Worm (Caenorhabditis elegans) whole organism, L4 larva: ENCODE results near the gene mpk-2.

Experiments used
- D1046.2 ChIP-seq: fragments of 200-800 bp; sonication (Bioruptor generic); IDR thresholded peaks from 2 replicates; pipeline ENCODE4 v1.3.6; 2022; ENCODE audit warnings: missing genetic modification characterization, missing compliant biosample characterization
- F26F4.8 ChIP-seq: fragments of 200-800 bp; sonication (Bioruptor generic); conservative IDR thresholded peaks from 2 replicates; pipeline ENCODE4 v1.3.6; 2022; ENCODE audit warnings: missing genetic modification characterization, missing compliant biosample characterization
- F49E8.2 ChIP-seq: sonication (generic microtip); optimal IDR thresholded peaks from 2 replicates; lab custom pipeline; 2016; ENCODE audit warnings: missing compliant biosample characterization, mild to moderate bottlenecking, missing genetic modification characterization, borderline replicate concordance
- T20F7.1 ChIP-seq: fragments of 200-800 bp; sonication (Bioruptor generic); optimal IDR thresholded peaks from 2 replicates; lab custom pipeline; 2018; ENCODE audit warnings: mild to moderate bottlenecking, missing genetic modification characterization, missing compliant biosample characterization
- T26A8.4 ChIP-seq: fragments of 200-800 bp; sonication (Bioruptor generic); IDR thresholded peaks from 2 replicates; pipeline ENCODE4 v1.3.6; 2022; ENCODE audit warnings: missing genetic modification characterization, missing compliant biosample characterization
- Y48G9A.11 ChIP-seq: fragments of 200-800 bp; sonication (Bioruptor generic); IDR thresholded peaks from 2 replicates; pipeline ENCODE4 v1.3.6; 2022; ENCODE audit warnings: missing genetic modification reagents, missing genetic modification characterization, missing compliant biosample characterization
- Y75B8A.6 ChIP-seq: fragments of 200-800 bp; sonication (Bioruptor generic); IDR thresholded peaks from 2 replicates; pipeline ENCODE4 v1.3.6; 2022; ENCODE audit warnings: missing genetic modification reagents, missing genetic modification characterization, missing compliant biosample characterization
- ZK337.2 ChIP-seq: fragments of 200-800 bp; sonication (Bioruptor generic); IDR thresholded peaks from 2 replicates; pipeline ENCODE4 v1.3.6; 2022; ENCODE audit warnings: missing genetic modification reagents, missing genetic modification characterization, missing compliant biosample characterization
- ZK546.5 ChIP-seq, 2 experiments: sonication (generic microtip); optimal IDR thresholded peaks; 2 replicates each; lab custom pipeline; 2017; ENCODE audit warnings: missing biosample characterization in 2 of 2, missing genetic modification characterization in 2 of 2
- aly-2 ChIP-seq: sonication (generic microtip); optimal IDR thresholded peaks from 2 replicates; lab custom pipeline; 2018; ENCODE audit warnings: missing biosample characterization, missing genetic modification characterization
- ceh-32 ChIP-seq: sonication (generic microtip); optimal IDR thresholded peaks from 2 replicates; lab custom pipeline; 2016; ENCODE audit warnings: mild to moderate bottlenecking, missing genetic modification characterization, missing compliant biosample characterization; ENCODE audit not compliant: poor library complexity
- ceh-44 ChIP-seq: fragments of 200-800 bp; sonication (Bioruptor generic); IDR thresholded peaks from 2 replicates; pipeline ENCODE4 v1.3.6; 2022; ENCODE audit warnings: missing genetic modification reagents, missing genetic modification characterization, missing compliant biosample characterization
- ctbp-1 ChIP-seq: fragments of 200-800 bp; sonication (Bioruptor generic); IDR thresholded peaks from 2 replicates; pipeline ENCODE4 v1.3.6; 2022; ENCODE audit warnings: missing genetic modification reagents, missing genetic modification characterization, missing compliant biosample characterization
- daf-8 ChIP-seq: fragments of 200-800 bp; sonication (Bioruptor generic); IDR thresholded peaks from 2 replicates; pipeline ENCODE4 v1.3.6; 2022; ENCODE audit warnings: missing genetic modification characterization, missing compliant biosample characterization
- dmd-6 ChIP-seq: fragments of 200-800 bp; sonication (Bioruptor generic); IDR thresholded peaks from 2 replicates; pipeline ENCODE4 v1.3.6; 2022; ENCODE audit warnings: missing genetic modification reagents, missing genetic modification characterization, missing compliant biosample characterization
- dmd-8 ChIP-seq: fragments of 200-800 bp; sonication (Bioruptor generic); IDR thresholded peaks from 2 replicates; pipeline ENCODE4 v1.3.6; 2022; ENCODE audit warnings: missing genetic modification characterization, missing compliant biosample characterization
- dpl-1 ChIP-seq: fragments of 150-350 bp; optimal IDR thresholded peaks from 2 replicates; lab custom pipeline; 2014; ENCODE audit warnings: missing biosample characterization, missing genetic modification reagents, missing genetic modification characterization
- dve-1 ChIP-seq: sonication (generic microtip); optimal IDR thresholded peaks from 2 replicates; lab custom pipeline; 2017; ENCODE audit warnings: antibody characterized with exemption, mild to moderate bottlenecking, missing genetic modification characterization, missing compliant biosample characterization; ENCODE audit not compliant: insufficient read depth
- hlh-11 ChIP-seq: fragments of 200-800 bp; sonication (Bioruptor generic); optimal IDR thresholded peaks from 2 replicates; lab custom pipeline; 2018; ENCODE audit warnings: mild to moderate bottlenecking, missing genetic modification characterization, missing compliant biosample characterization
- hlh-30 ChIP-seq: sonication (generic microtip); optimal IDR thresholded peaks from 2 replicates; lab custom pipeline; 2017; ENCODE audit warnings: antibody characterized with exemption, mild to moderate bottlenecking, missing genetic modification characterization, missing compliant biosample characterization; ENCODE audit not compliant: insufficient read depth
- hmg-1.1 ChIP-seq: fragments of 200-800 bp; sonication (Bioruptor generic); IDR thresholded peaks from 2 replicates; pipeline ENCODE4 v1.3.6; 2022; ENCODE audit warnings: missing genetic modification reagents, missing genetic modification characterization, missing compliant biosample characterization
- jun-1 ChIP-seq: fragments of 150-350 bp; optimal IDR thresholded peaks from 2 replicates; lab custom pipeline; 2014; ENCODE audit warnings: missing biosample characterization, missing genetic modification reagents, missing genetic modification characterization
- lin-1 ChIP-seq: fragments of 200-800 bp; sonication (Bioruptor generic); IDR thresholded peaks from 2 replicates; pipeline ENCODE4 v1.3.6; 2022; ENCODE audit warnings: missing genetic modification reagents, missing genetic modification characterization, missing compliant biosample characterization
- lin-13 ChIP-seq: fragments of 150-350 bp; optimal IDR thresholded peaks from 2 replicates; lab custom pipeline; 2014; ENCODE audit warnings: missing biosample characterization, missing genetic modification reagents, missing genetic modification characterization
- lsy-2 ChIP-seq, 2 experiments: fragments of 150-350 bp in 1 of 2; sonication (generic microtip) in 1 of 2; optimal IDR thresholded peaks; 2 replicates each; lab custom pipeline; 2014 to 2017; ENCODE audit warnings: missing biosample characterization in 2 of 2, missing genetic modification characterization in 2 of 2
- mdl-1 ChIP-seq, 2 experiments: fragments of 150-350 bp in 1 of 2; sonication (generic microtip) in 1 of 2; optimal IDR thresholded peaks; 2 replicates each; lab custom pipeline; 2014 to 2017; ENCODE audit warnings: missing biosample characterization in 2 of 2, missing genetic modification characterization in 2 of 2
- mep-1 ChIP-seq: fragments of 150-350 bp; sonication (generic microtip); optimal IDR thresholded peaks from 3 replicates; lab custom pipeline; 2014; ENCODE audit warnings: missing biosample characterization, missing genetic modification characterization
- mes-2 ChIP-seq: sonication (generic microtip); optimal IDR thresholded peaks from 2 replicates; lab custom pipeline; 2016; ENCODE audit warnings: missing genotype, mild to moderate bottlenecking, missing genetic modification characterization, missing compliant biosample characterization; ENCODE audit not compliant: poor library complexity, severe bottlenecking
- mxl-3 ChIP-seq: fragments of 200-800 bp; sonication (Bioruptor generic); optimal IDR thresholded peaks from 2 replicates; lab custom pipeline; 2018; ENCODE audit warnings: mild to moderate bottlenecking, missing genetic modification characterization, missing compliant biosample characterization
- nhr-28 ChIP-seq: fragments of 150-350 bp; optimal IDR thresholded peaks from 2 replicates; lab custom pipeline; 2014; ENCODE audit warnings: missing biosample characterization, missing genetic modification characterization
- nhr-42 ChIP-seq: fragments of 200-800 bp; sonication (Bioruptor generic); IDR thresholded peaks from 2 replicates; pipeline ENCODE4 v1.3.6; 2022; ENCODE audit warnings: missing genetic modification characterization, missing compliant biosample characterization
- nhr-6 ChIP-seq: fragments of 150-350 bp; optimal IDR thresholded peaks from 2 replicates; lab custom pipeline; 2014; ENCODE audit warnings: missing biosample characterization, missing genetic modification characterization
- pha-4 ChIP-seq, 2 experiments: fragments of 150-350 bp in 1 of 2; fragments of 200-800 bp in 1 of 2; sonication (Bioruptor generic) in 1 of 2; IDR thresholded peaks in 1 of 2; optimal IDR thresholded peaks in 1 of 2; 2 replicates each; pipeline versions ENCODE4 v1.3.6 to Lab custom; 2014 to 2022; ENCODE audit warnings: missing genetic modification characterization in 2 of 2, missing genetic modification reagents in 2 of 2, missing biosample characterization in 1 of 2, missing compliant biosample characterization in 1 of 2
- php-3 ChIP-seq: fragments of 200-800 bp; sonication (Bioruptor generic); IDR thresholded peaks from 2 replicates; pipeline ENCODE4 v1.3.6; 2022; ENCODE audit warnings: missing genetic modification reagents, missing genetic modification characterization, missing compliant biosample characterization
- sdz-12 ChIP-seq: fragments of 200-800 bp; sonication (Bioruptor generic); optimal IDR thresholded peaks from 2 replicates; lab custom pipeline; 2018; ENCODE audit warnings: mild to moderate bottlenecking, missing genetic modification characterization, missing compliant biosample characterization
- set-16 ChIP-seq: fragments of 200-800 bp; sonication (Bioruptor generic); IDR thresholded peaks from 2 replicates; pipeline ENCODE4 v1.3.6; 2022; ENCODE audit warnings: missing genetic modification reagents, missing genetic modification characterization, missing compliant biosample characterization
- snpc-1.2 ChIP-seq: fragments of 200-800 bp; sonication (Bioruptor generic); IDR thresholded peaks from 2 replicates; pipeline ENCODE4 v1.3.6; 2022; ENCODE audit warnings: missing genetic modification reagents, missing genetic modification characterization, missing compliant biosample characterization
- spr-1 ChIP-seq: sonication (generic microtip); optimal IDR thresholded peaks from 2 replicates; lab custom pipeline; 2016; ENCODE audit warnings: mild to moderate bottlenecking, missing genetic modification characterization, missing compliant biosample characterization
- tra-1 ChIP-seq: fragments of 200-800 bp; sonication (Bioruptor generic); IDR thresholded peaks from 2 replicates; pipeline ENCODE4 v1.3.6; 2022; ENCODE audit warnings: missing genetic modification reagents, missing genetic modification characterization, missing compliant biosample characterization
- unc-130 ChIP-seq: sonication (generic microtip); optimal IDR thresholded peaks from 2 replicates; lab custom pipeline; 2016; ENCODE audit warnings: missing genetic modification reagents, missing genetic modification characterization, missing compliant biosample characterization
- unc-39 ChIP-seq: sonication (generic microtip); optimal IDR thresholded peaks from 2 replicates; lab custom pipeline; 2017; ENCODE audit warnings: missing biosample characterization, missing genetic modification characterization
- vab-7 ChIP-seq: fragments of 200-800 bp; sonication (Bioruptor generic); IDR thresholded peaks from 2 replicates; pipeline ENCODE4 v1.3.6; 2022; ENCODE audit warnings: missing genetic modification reagents, missing genetic modification characterization, missing compliant biosample characterization
- zfp-3 ChIP-seq: fragments of 200-800 bp; sonication (Bioruptor generic); conservative IDR thresholded peaks from 2 replicates; pipeline ENCODE4 v1.3.6; 2022; ENCODE audit warnings: missing genetic modification reagents, missing genetic modification characterization, missing compliant biosample characterization

Gene mpk-2

DNA sequence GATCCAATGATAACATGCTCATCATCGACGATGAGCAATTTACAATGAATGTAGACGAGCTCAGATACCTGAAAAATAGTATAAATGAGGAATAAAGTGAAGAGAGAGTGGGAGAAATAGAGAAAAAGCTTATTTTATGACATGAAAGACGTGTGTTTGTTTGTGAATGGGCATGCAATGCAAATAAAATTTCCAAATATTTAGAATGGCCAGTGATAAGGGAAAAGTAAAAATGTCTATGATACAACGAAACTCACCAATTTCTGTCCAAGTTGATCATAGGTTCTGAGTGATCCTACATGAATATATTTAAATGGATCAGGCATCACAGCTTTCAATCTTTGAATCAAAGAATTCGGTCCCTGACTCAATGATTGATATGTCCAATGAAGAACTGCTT, 17.8 kb upstream of the mpk-2 start (continued):
- TF ChIP-seq F49E8.2 (no peak), ceh-44 (no peak), T26A8.4 (GFP tag; lab: Robert Waterston, UW) (no peak), php-3 (GFP tag; lab: Robert Waterston, UW) (no peak), dmd-8 (no peak), D1046.2 (GFP tag; lab: Robert Waterston, UW) (no peak)

DNA sequence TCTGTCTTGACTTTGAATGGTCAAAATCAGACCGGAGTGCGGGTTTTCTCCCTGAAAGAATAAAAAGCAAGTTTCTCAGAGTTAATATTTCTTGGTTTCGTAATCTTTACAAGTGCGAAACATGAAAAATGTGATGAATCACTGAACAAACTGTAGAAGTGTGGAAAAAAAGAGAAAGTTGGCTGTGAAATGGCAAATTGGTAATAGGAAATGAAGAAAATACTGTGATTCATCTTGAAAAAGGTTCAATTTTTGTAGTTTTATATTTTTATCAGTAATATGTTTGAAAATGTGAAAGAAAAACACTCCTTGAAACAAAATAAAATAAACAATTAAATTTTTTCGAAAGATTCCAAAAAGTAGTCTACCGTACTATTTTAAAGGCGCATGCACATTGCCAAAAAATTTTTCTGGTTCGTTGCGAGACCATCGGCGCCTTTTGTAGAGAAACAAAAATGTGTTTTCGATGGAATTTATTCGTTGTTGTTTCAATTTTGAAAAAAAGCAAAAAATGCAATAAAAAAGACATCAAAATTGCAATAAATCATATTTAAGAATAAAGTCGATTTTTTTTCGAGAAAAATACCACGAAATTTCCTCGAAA, 12.2 kb upstream of the mpk-2 start, which contains the start of gene pld-1:
TSS of gene pld-1 (minus strand) at position 51 of the 604 bp plus-strand sequence.
- TF ChIP-seq F49E8.2 (peak; percentile 53), unc-130 (peak; percentile 26), ZK337.2 (GFP tag; lab: Robert Waterston, UW) (no peak), Y48G9A.11 (0 out of 2 replicates have a peak, but pooled peaks have one; percentile 39)

DNA sequence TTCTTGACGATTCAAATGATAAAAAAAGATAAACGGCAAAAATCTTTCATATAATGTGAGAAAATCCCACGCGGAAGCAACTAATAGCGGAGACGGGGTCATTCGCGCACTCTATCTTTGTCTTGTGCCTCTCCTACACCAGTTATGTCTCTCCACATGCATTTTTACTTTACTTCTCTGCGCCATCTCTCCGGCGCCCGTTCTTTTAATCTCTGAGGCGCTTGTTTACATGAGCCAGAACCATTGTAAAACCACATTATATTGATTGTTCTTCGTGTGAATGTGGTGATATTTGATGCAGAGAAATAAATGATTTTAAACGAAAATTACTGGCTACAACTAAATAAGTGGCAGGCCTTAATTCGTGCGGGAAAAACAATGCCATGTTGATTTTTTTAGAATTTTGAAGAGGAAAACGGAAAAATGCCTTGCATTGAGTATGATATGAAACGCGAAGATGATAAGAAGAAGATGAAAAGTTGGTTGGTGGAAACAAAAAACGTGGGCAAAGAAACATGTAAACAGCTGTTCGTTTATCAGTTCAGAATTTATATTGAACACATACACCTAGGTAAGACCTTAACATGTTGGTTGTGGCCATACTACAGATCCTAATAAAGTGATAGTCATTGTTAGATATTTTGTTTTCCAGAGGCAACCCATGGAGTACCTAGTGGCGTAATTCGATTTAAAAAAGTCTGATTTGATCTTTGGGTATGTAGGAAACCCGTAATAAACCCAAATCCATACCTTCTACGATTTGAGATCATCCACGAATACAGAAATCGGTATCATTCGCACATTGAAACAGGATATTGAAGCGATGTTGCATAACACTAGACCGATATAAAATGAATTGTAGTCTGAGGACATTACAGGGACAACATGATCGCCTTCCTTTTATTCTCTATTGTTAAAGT, 11.3 kb upstream of the mpk-2 start, which contains the start of gene C04G6.2:
TSS of gene C04G6.2 (plus strand) at position 870 of the 920 bp plus-strand sequence.
- TF ChIP-seq ceh-32 (no peak), tra-1 (GFP tag; lab: Robert Waterston, UW) (0 out of 2 replicates have a peak, but pooled peaks have one; percentile 5), Y75B8A.6 (GFP tag; lab: Robert Waterston, UW) (no peak), ctbp-1 (0 out of 2 replicates have a peak, but pooled peaks have one; percentile 12), Y48G9A.11 (no peak), set-16 (GFP tag; lab: Robert Waterston, UW) (no peak), php-3 (GFP tag; lab: Robert Waterston, UW) (no peak), lin-13 (GFP tag; lab: Kevin White, UChicago) (no peak), zfp-3 (GFP tag; lab: Robert Waterston, UW) (no peak), mes-2 (tag; lab: Kevin White, UChicago) (peak; percentile 71), dpl-1 (GFP tag; lab: Kevin White, UChicago) (peak; percentile 7), ZK546.5 (tag; optimal IDR thresholded peaks at IDR 0.05; lab: Kevin White, UChicago) (no peak), sdz-12 (no peak), daf-8 (GFP tag; lab: Robert Waterston, UW) (no peak), nhr-6 (tag; lab: Kevin White, UChicago) (peak; percentile 49), vab-7 (GFP tag; lab: Robert Waterston, UW) (no peak), hlh-11 (peak; percentile 75), hlh-30 (tag; lab: Kevin White, UChicago) (peak; percentile 80), lsy-2 (tag; optimal IDR thresholded peaks at IDR 0.05; lab: Kevin White, UChicago) (peak in 1 of 2 experiments; percentile 17), nhr-42 (GFP tag; lab: Robert Waterston, UW) (no peak), pha-4 (GFP tag; IDR thresholded peaks at IDR 0.05; lab: Robert Waterston, UW) (no peak), pha-4 (tag; optimal IDR thresholded peaks at IDR 0.05; lab: Kevin White, UChicago) (peak; percentile 34), jun-1 (no peak), mxl-3 (GFP tag; lab: Kevin White, UChicago) (peak; percentile 36), mdl-1 (tag; optimal IDR thresholded peaks at IDR 0.05; lab: Kevin White, UChicago) (peak; percentile 18 to 67), F26F4.8 (GFP tag; lab: Robert Waterston, UW) (no peak), hmg-1.1 (GFP tag; lab: Robert Waterston, UW) (0 out of 2 replicates have a peak, but pooled peaks have one; percentile 38), nhr-28 (peak; percentile 30), aly-2 (tag; lab: Kevin White, UChicago) (no peak), dve-1 (peak; percentile 59), snpc-1.2 (no peak), unc-39 (tag; lab: Kevin White, UChicago) (no peak), mep-1 (peak; percentile 47), lin-1 (GFP tag; lab: Robert Waterston, UW) (0 out of 2 replicates have a peak, but pooled peaks have one; percentile 10), spr-1 (tag; lab: Kevin White, UChicago) (no peak), dmd-6 (peak; percentile 30; the same call in 1 of the 2 replicates), T20F7.1 (GFP tag; lab: Kevin White, UChicago) (no peak)
